Fruit fly (Drosophila melanogaster): ENCODE results near the gene CG43373.

Gene CG43373

DNA sequence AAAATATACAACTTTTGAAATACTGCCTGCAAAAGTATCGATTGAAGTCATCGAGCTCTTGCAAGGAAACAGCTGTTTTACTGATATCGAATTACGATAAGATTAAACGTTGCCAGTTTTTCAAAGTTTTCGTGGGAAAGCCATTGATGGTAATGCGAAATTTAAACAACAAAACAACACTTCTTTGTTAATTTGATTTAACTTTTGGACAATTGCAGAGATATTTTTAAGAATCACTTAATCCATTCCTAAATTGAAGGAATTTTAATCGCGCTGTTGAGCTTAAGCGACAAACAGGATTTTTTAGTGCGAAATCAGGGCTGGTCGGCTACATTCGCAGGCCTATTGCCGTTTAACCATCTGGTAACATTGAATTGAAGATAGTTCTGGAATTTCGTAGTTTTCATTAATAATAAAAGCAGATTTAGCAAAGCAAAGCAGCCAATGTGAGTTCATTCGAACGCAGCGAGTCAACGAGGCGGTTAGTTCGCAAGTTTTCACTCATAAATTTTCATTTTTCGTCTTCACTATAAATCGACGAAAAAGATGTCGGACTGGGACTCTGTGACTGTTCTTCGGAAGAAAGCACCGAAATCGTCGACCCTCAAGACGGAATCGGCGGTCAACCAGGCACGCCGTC is 31.3 kb upstream of the CG43373 start, which contains the start of gene mbf1 (continued):
- TF ChIP-seq CG8089 (GFP tag; optimal IDR thresholded peaks at IDR 0.05) (no peak), cato (GFP tag; optimal IDR thresholded peaks at IDR 0.05; ENCODE audit: borderline replicate concordance) (no peak), HmgZ (tag; optimal IDR thresholded peaks at IDR 0.05) (peak; percentile 53), CG5245 (GFP tag; optimal IDR thresholded peaks at IDR 0.05) (no peak), CG1024 (GFP tag; IDR thresholded peaks at IDR 0.05) (no peak), crol (GFP tag; IDR thresholded peaks at IDR 0.05) (no peak), otp (GFP tag; IDR thresholded peaks at IDR 0.05) (no peak), Scr (GFP tag; IDR thresholded peaks at IDR 0.05; ENCODE audit: partially characterized antibody) (peak; percentile 66), CG7987 (GFP tag; optimal IDR thresholded peaks at IDR 0.05) (no peak), ems (GFP tag; optimal IDR thresholded peaks at IDR 0.05) (no peak), Oli (tag; optimal IDR thresholded peaks at IDR 0.05) (no peak), Sry-β (GFP tag; optimal IDR thresholded peaks at IDR 0.05) (no peak), NC2β (GFP tag; optimal IDR thresholded peaks at IDR 0.05) (peak; percentile 9), tio (GFP tag; optimal IDR thresholded peaks at IDR 0.05) (no peak), CG9437 (GFP tag; optimal IDR thresholded peaks at IDR 0.05) (peak; percentile 62), scrt (GFP tag; optimal IDR thresholded peaks at IDR 0.05) (no peak), CG17361 (GFP tag; IDR thresholded peaks at IDR 0.05) (peak; percentile 61; the same call in 1 of the 3 replicates), Oaz (GFP tag; IDR thresholded peaks at IDR 0.05) (no peak), Ets65A (GFP tag) (peak; percentile 71), CG31365 (tag; optimal IDR thresholded peaks at IDR 0.05) (no peak), CG2202 (tag; optimal IDR thresholded peaks at IDR 0.05) (peak; percentile 2), tx (GFP tag; optimal IDR thresholded peaks at IDR 0.05) (no peak), CG15601 (tag; optimal IDR thresholded peaks at IDR 0.05) (peak; percentile 21), h (optimal IDR thresholded peaks at IDR 0.05) (no peak), psq (GFP tag; optimal IDR thresholded peaks at IDR 0.05) (no peak), slp2 (GFP tag; optimal IDR thresholded peaks at IDR 0.05) (peak; percentile 20), seq (GFP tag; IDR thresholded peaks at IDR 0.05) (no peak), MESR4 (GFP tag; optimal IDR thresholded peaks at IDR 0.05) (peak; percentile 90), ken (GFP tag; IDR thresholded peaks at IDR 0.05) (no peak), Deaf1 (tag; optimal IDR thresholded peaks at IDR 0.05) (peak; percentile 10), HLH4C (GFP tag; IDR thresholded peaks at IDR 0.05; ENCODE audit: partially characterized antibody) (peak; percentile 59; the same call in 2 of the 3 replicates), MBD-R2 (GFP tag; IDR thresholded peaks at IDR 0.05) (peak; percentile 59), tin (GFP tag; optimal IDR thresholded peaks at IDR 0.05) (peak; percentile 31), CG17328 (GFP tag; IDR thresholded peaks at IDR 0.05) (no peak), wek (GFP tag; optimal IDR thresholded peaks at IDR 0.05) (peak; percentile 12), HLHmδ (GFP tag; optimal IDR thresholded peaks at IDR 0.05) (no peak), CG3407 (GFP tag; optimal IDR thresholded peaks at IDR 0.05) (no peak), dysf (GFP tag; IDR thresholded peaks at IDR 0.05) (no peak), CG17186 (GFP tag; optimal IDR thresholded peaks at IDR 0.05) (peak; percentile 65), CG7745 (tag; optimal IDR thresholded peaks at IDR 0.05) (no peak), grau (tag; optimal IDR thresholded peaks at IDR 0.05) (peak; percentile 22), CG2120 (GFP tag; optimal IDR thresholded peaks at IDR 0.05) (peak; percentile 44), CG7357 (GFP tag; IDR thresholded peaks at IDR 0.05) (no peak), CG31441 (GFP tag; IDR thresholded peaks at IDR 0.05) (0 out of 2 replicates have a peak, but pooled peaks have one; percentile 20), CTCF (GFP tag; optimal IDR thresholded peaks at IDR 0.05) (peak; percentile 32), CG12104 (GFP tag; optimal IDR thresholded peaks at IDR 0.05) (peak; percentile 31), dan (GFP tag; IDR thresholded peaks at IDR 0.05) (no peak), Gug (GFP tag; IDR thresholded peaks at IDR 0.05) (no peak), fd96Cb (tag; optimal IDR thresholded peaks at IDR 0.05) (no peak), phol (tag; optimal IDR thresholded peaks at IDR 0.05) (peak; percentile 62), sens (GFP tag) (peak; percentile 89), Fer3 (tag; optimal IDR thresholded peaks at IDR 0.05) (no peak)
